Fruit fly (Drosophila melanogaster) whole organism: Measurements from ENCODE around the gene Jwa.

Source experiments
- CG8478 ChIP-seq: fragments of >200 bp; optimal IDR thresholded peaks from 2 replicates; lab custom pipeline; 2018; ENCODE audit warnings: inconsistent platforms
- Dll ChIP-seq: fragments of >200 bp; optimal IDR thresholded peaks from 2 replicates; lab custom pipeline; 2017
- EcR ChIP-seq, 2 experiments: fragments of >200 bp; optimal IDR thresholded peaks; 2 replicates each; lab custom pipeline; 2017; ENCODE audit warnings: missing biosample characterization in 2 of 2, missing genetic modification characterization in 2 of 2, missing genetic modification reagents in 2 of 2
- pan ChIP-seq: fragments of >200 bp; optimal IDR thresholded peaks from 2 replicates; lab custom pipeline; 2017
- psq ChIP-seq: fragments of >200 bp; optimal IDR thresholded peaks from 2 replicates; lab custom pipeline; 2017
- usp ChIP-seq: fragments of >200 bp; optimal IDR thresholded peaks from 2 replicates; lab custom pipeline; 2017; ENCODE audit warnings: missing biosample characterization, missing genetic modification characterization, mixed read lengths

Jwa gene

DNA sequence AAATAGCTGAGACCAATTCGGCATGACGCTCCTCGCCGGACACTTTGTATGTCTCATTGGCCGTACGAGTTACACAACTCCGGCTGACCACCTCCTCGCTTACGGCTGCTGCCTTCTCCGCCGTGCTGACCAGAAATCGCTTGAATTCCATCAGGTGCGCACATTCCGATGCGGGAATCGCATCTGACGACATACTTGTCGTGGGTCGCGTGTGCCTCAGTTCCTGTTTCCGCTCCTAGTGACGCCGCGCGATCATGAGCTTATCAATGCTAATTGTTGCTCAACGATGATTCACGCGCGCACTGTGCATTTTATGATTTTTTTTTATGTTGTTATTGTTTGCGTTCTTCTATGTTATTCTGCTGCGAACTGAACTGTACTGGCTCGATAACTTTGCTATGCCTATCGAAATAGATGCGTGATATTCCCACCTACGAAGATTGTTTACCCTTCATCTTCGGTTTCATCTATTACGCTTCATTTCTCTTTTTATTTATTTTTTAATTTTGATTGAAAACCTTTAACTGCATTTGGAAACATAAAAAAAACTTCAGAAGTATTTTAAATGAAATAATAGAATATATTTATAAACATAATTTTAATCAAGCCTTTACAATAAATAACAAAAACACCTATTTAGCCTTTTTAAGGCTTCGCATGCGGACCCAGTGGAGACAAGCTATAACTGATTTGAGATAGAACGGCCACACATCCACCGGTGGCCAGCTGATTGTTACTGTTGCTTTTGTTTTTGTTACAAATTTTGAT, 2.6 kb downstream of the Jwa start, which contains the start of the genes CG10376 and CG10343:
TSS of gene CG10376 (minus strand) at position 385 of the 768 bp plus-strand sequence.
TSS of gene CG10343 (plus strand) at position 753 of the 768 bp plus-strand sequence.
- TF ChIP-seq CG8478 (lab: Kevin White, UChicago), result no peak
- TF ChIP-seq Dll, result no peak
- no peak for TF ChIP-seq usp (GFP tag; lab: Kevin White, UChicago)
- no peak for TF ChIP-seq EcR (GFP tag; optimal IDR thresholded peaks at IDR 0.05; lab: Kevin White, UChicago)
- no peak for TF ChIP-seq pan (lab: Kevin White, UChicago)
- TF ChIP-seq psq (lab: Kevin White, UChicago), result no peak

DNA sequence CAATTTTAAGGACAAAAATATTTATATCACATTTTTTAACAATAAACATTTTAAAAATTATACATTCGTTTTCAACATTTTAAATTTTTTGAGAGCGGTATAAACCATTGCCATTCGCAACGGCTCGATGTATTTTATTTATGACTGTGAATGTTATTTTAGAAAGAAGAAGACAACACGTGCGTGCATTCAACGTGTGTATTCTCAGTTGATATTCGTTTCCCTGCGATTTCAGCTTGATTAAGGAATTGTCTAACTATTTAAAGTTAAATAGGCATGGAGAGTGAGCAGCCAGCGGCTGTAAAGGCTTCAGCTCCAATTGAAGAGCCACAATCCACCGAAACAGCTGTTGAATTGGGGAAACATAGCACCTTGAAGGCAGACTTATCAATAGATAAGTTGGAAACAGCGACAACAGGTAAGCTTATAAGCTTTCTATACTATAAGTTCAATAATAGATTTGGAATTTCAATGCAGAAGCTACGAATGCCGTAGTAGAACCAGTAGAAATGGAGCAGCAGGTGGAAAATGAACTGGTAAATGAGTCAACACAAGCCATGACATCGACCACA, 6.9 kb downstream of the Jwa start, which contains the start of gene CG10341:
TSS of gene CG10341 (plus strand) at position 156 of the 572 bp plus-strand sequence.
- no peak for TF ChIP-seq CG8478 (lab: Kevin White, UChicago)
- TF ChIP-seq EcR (GFP tag; optimal IDR thresholded peaks at IDR 0.05; lab: Kevin White, UChicago), result no peak
- TF ChIP-seq pan (lab: Kevin White, UChicago), result no peak
- no peak for TF ChIP-seq psq (lab: Kevin White, UChicago)
- no peak for TF ChIP-seq usp (GFP tag; lab: Kevin White, UChicago)
- TF ChIP-seq Dll, result no peak

DNA sequence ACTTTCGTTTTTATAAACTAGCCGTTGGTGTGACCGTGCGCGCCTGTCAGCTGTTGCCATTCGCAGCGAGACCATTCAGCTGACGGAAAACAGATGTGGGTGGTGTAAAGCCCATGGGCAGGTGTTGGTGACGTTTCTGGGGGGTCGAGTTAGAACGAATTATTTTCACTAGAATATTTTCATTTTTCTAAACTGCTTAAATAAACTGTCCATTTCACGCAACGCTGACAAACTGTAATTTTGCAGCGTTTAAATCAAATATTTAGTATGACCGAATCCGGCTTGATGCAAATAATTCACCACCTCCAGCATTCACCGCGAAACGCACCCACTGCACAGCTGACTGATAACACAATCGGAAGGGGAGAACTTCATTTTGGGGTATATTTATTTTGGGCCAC, 10.1 kb downstream of the Jwa start, which contains the start of the genes CG10383 and CG10338:
TSS of gene CG10383 (minus strand) at position 199 of the 401 bp plus-strand sequence.
TSS of gene CG10338 (plus strand) at position 261 of the 401 bp plus-strand sequence.
- no peak for TF ChIP-seq Dll
- TF ChIP-seq usp (GFP tag; lab: Kevin White, UChicago), result no peak
- no peak for TF ChIP-seq EcR (GFP tag; optimal IDR thresholded peaks at IDR 0.05; lab: Kevin White, UChicago)
- no peak for TF ChIP-seq pan (lab: Kevin White, UChicago)
- TF ChIP-seq CG8478 (lab: Kevin White, UChicago), result no peak
- no peak for TF ChIP-seq psq (lab: Kevin White, UChicago)

DNA sequence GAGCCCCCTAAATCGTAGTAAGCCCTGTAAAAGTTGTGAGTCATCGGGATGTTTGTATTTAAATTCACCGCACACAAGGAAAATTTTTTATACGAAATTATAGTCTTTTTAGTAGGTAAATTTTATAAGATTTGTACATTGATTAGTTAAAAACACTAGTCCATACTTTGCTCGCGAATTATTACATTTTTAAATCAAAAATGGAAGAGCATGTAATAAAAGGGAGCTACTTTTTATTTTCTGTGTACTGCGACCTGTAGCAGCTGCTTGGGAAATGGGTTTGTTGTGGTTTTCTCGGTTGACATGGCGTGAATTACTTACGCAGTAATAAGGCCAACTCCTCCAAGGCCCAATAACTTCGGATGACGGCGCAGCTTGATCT, 10.8 kb downstream of the Jwa start:
- TF ChIP-seq pan (lab: Kevin White, UChicago), result no peak
- TF ChIP-seq usp (GFP tag; lab: Kevin White, UChicago), result no peak
- no peak for TF ChIP-seq psq (lab: Kevin White, UChicago)
- no peak for TF ChIP-seq Dll
- no peak for TF ChIP-seq CG8478 (lab: Kevin White, UChicago)
- TF ChIP-seq EcR (GFP tag; optimal IDR thresholded peaks at IDR 0.05; lab: Kevin White, UChicago), result no peak

DNA sequence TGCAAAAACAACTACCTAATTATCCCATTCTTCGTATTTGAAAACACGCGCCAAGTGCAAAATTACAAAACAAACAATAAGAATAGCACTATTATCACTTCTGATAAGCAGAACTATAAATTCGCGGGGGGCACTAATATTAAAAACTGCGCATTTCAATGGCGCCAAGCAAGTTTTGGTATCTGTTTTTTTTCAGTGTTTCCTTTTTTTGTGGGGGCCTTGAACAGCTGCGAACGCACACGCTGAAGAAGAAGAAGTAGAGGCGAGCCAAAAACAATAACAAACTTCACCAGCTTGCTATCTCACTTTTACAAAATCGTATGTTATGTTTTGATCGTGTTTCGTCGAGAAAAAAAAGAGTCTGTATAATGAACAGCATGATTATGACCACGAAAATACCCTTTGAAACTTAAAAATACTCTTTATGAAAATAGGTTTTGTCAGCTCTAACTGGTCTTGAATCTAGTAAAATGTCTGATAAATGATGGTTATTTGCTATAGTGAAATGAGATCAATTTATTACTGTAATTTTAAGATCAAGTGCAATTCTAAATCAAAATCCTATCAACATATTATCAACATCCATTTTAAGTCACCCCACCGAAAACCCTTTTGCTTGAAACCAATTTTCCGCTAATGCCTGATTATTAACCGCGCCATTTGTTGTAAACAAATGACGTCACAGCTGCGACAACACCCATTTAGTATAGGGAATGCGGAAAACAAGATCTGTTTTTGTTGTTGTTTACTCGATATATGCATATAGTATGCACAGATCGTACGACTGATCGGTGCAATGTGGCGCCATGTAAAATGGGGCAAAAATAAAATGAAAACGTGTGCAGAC, 11.4 kb downstream of the Jwa start:
- no peak for TF ChIP-seq psq (lab: Kevin White, UChicago)
- TF ChIP-seq pan (lab: Kevin White, UChicago), result peak; percentile 3

- TF ChIP-seq pan (lab: Kevin White, UChicago) (no peak), usp (GFP tag; lab: Kevin White, UChicago) (no peak), EcR (GFP tag; optimal IDR thresholded peaks at IDR 0.05; lab: Kevin White, UChicago) (no peak), psq (lab: Kevin White, UChicago) (no peak), Dll (no peak), CG8478 (lab: Kevin White, UChicago) (no peak)
These were observed 16.1 kb downstream of the Jwa start, which contains the start of gene CG10336 for dm6 chr2L:18689376-18689775. CG10336 (plus strand) TSS chr2L:18689528.

DNA sequence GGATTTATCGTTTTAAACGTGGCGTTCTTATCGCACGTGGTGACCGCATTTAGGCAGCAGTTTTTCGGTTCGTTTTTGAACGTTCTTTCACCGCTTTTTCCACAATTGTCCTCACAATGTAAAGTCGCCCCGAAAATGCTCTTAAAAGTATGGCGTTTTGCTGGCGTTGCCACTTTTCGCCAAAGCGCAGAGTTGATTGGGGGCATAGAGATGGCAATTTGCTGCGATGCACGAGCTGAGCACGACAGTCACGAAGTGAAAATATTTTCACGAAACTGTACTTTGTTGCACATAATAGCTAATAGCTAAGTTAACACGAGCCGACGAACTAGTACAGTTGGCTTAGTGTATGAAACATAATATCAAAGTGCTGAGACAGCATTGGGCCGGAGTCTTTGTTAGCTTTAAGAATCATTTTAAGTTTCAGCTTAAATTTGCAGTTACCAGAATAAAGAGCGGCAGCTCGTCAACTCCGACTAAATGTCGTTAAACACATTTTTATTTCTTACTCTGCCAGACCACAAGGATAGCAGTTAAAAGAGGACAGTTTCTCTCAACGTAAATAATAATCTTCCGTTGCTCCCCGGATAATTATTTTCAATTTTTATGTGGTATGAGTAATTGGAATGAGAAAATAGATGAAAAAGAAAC, 16.7 kb downstream of the Jwa start, which contains the start of gene msl-1:
TSS of gene msl-1 (minus strand) at position 155 of the 651 bp plus-strand sequence.
- TF ChIP-seq EcR (GFP tag; optimal IDR thresholded peaks at IDR 0.05; lab: Kevin White, UChicago) (no peak), pan (lab: Kevin White, UChicago) (no peak), CG8478 (lab: Kevin White, UChicago) (no peak), Dll (no peak), usp (GFP tag; lab: Kevin White, UChicago) (no peak), psq (lab: Kevin White, UChicago) (no peak)

- TF ChIP-seq psq (lab: Kevin White, UChicago), result no peak
- TF ChIP-seq CG8478 (lab: Kevin White, UChicago), result no peak
- TF ChIP-seq EcR (GFP tag; optimal IDR thresholded peaks at IDR 0.05; lab: Kevin White, UChicago), result no peak
- no peak for TF ChIP-seq Dll
- TF ChIP-seq pan (lab: Kevin White, UChicago), result no peak
- TF ChIP-seq usp (GFP tag; lab: Kevin White, UChicago), result no peak
These were observed 17.7 kb downstream of the Jwa start for dm6 chr2L:18687827-18688226.

DNA sequence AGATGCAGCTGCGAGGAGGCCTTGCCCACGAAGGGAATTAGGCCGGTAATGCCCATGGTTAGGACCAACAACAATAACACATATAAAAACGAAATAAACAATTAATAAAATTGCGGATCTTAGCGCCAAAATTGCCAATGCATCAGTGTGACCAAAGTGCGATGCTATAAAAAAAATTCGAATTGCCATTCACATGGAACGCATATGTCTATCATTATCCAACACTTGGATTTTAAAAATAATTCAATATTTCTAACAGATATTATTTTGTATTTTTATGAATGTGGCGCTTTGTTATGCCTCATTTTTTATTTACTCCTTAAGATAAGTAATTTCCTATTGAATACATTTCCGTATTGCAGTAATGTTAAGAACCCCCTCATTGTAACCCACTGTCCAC, 23.6 kb downstream of the Jwa start, which contains the start of gene tos:
TSS of gene tos (minus strand) at position 173 of the 400 bp plus-strand sequence.
- TF ChIP-seq psq (lab: Kevin White, UChicago), result no peak
- TF ChIP-seq usp (GFP tag; lab: Kevin White, UChicago), result no peak
- no peak for TF ChIP-seq Dll
- TF ChIP-seq EcR (GFP tag; optimal IDR thresholded peaks at IDR 0.05; lab: Kevin White, UChicago), result no peak
- TF ChIP-seq CG8478 (lab: Kevin White, UChicago), result no peak
- TF ChIP-seq pan (lab: Kevin White, UChicago), result no peak

dm6 chr2L:18677910-18678639, 27.4 kb downstream of the Jwa start:
- no peak for TF ChIP-seq EcR (GFP tag; optimal IDR thresholded peaks at IDR 0.05; lab: Kevin White, UChicago)
- TF ChIP-seq psq (lab: Kevin White, UChicago), result no peak
- TF ChIP-seq CG8478 (lab: Kevin White, UChicago), result no peak
- TF ChIP-seq usp (GFP tag; lab: Kevin White, UChicago), result no peak
- TF ChIP-seq pan (lab: Kevin White, UChicago), result no peak
- no peak for TF ChIP-seq Dll
